Worm (Caenorhabditis elegans) whole organism, late embryonic: ENCODE results near the gene mtr-4.

Experiments used
- Y22D7AL.16 ChIP-seq: sonication (generic microtip); optimal IDR thresholded peaks from 2 replicates; lab custom pipeline; 2016; ENCODE audit warnings: missing genetic modification characterization, missing compliant biosample characterization
- ceh-9 ChIP-seq: sonication (generic microtip); optimal IDR thresholded peaks from 2 replicates; lab custom pipeline; 2016; ENCODE audit warnings: mild to moderate bottlenecking, missing genetic modification characterization, inconsistent platforms, missing compliant biosample characterization
- dve-1 ChIP-seq: sonication (generic microtip); optimal IDR thresholded peaks from 2 replicates; lab custom pipeline; 2017; ENCODE audit warnings: antibody characterized with exemption, mild to moderate bottlenecking, missing genetic modification characterization, missing compliant biosample characterization
- fkh-10 ChIP-seq: fragments of 150-350 bp; optimal IDR thresholded peaks from 2 replicates; lab custom pipeline; 2014; ENCODE audit warnings: missing biosample characterization, missing genetic modification reagents, missing genetic modification characterization
- hlh-30 ChIP-seq: sonication (generic microtip); optimal IDR thresholded peaks from 2 replicates; lab custom pipeline; 2017; ENCODE audit warnings: antibody characterized with exemption, missing genetic modification characterization, missing compliant biosample characterization; ENCODE audit not compliant: insufficient read depth
- hlh-8 ChIP-seq: sonication (generic microtip); optimal IDR thresholded peaks from 2 replicates; lab custom pipeline; 2016; ENCODE audit warnings: missing genotype, missing genetic modification characterization, missing compliant biosample characterization
- nhr-11 ChIP-seq: fragments of 150-350 bp; optimal IDR thresholded peaks from 2 replicates; lab custom pipeline; 2014; ENCODE audit warnings: missing biosample characterization, missing genetic modification characterization
- pat-9 ChIP-seq: fragments of 200-800 bp; sonication (Bioruptor generic); optimal IDR thresholded peaks from 2 replicates; lab custom pipeline; 2018; ENCODE audit warnings: mild to moderate bottlenecking, missing genetic modification characterization, moderate library complexity, missing compliant biosample characterization
- pha-4 ChIP-seq: fragments of 150-350 bp; optimal IDR thresholded peaks from 2 replicates; lab custom pipeline; 2018; ENCODE audit warnings: missing biosample characterization, missing genetic modification reagents, missing genetic modification characterization
- pqm-1 ChIP-seq: sonication (generic microtip); optimal IDR thresholded peaks from 2 replicates; lab custom pipeline; 2016; ENCODE audit warnings: missing genetic modification characterization, missing compliant biosample characterization
- sox-4 ChIP-seq: sonication (generic microtip); optimal IDR thresholded peaks from 2 replicates; lab custom pipeline; 2017; ENCODE audit warnings: mild to moderate bottlenecking, missing genetic modification characterization, inconsistent platforms, missing compliant biosample characterization
- zip-5 ChIP-seq: sonication (generic microtip); optimal IDR thresholded peaks from 2 replicates; lab custom pipeline; 2016; ENCODE audit warnings: missing genetic modification characterization, missing compliant biosample characterization

DNA sequence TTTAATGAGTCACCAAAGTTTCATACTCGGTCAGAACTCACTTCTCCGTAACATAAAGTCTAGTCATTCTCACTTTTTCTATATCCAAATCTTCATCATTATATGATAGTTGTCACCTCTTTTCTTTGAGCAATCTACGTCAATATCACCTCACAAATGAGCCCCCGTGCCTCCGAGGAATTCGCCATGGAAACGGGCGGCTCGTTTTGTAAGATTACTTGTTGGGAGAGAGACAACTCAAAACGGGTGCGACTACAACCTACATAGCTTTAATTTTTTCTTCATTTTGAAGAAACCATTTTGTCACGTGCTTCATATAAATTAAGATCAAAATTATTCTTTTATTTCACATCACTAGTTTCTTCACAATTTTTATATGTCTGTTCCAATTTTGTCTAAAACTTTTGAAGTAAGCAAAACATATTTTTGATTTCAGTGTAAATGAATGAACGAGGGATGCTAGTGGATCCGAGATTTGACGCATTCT, 53.4 kb downstream of the mtr-4 start, which contains the start of gene nhr-4:
- TF ChIP-seq pha-4 (tag; lab: Kevin White, UChicago) (no peak), fkh-10 (GFP tag; lab: Kevin White, UChicago) (no peak), sox-4 (tag; lab: Kevin White, UChicago) (no peak), Y22D7AL.16 (no peak), nhr-11 (tag; lab: Kevin White, UChicago) (no peak), pat-9 (tag; lab: Kevin White, UChicago) (no peak), hlh-30 (tag; lab: Kevin White, UChicago) (no peak), ceh-9 (tag; lab: Kevin White, UChicago) (no peak), hlh-8 (tag; lab: Kevin White, UChicago) (no peak), dve-1 (no peak), pqm-1 (tag; lab: Kevin White, UChicago) (no peak), zip-5 (no peak)
